Fruit fly (Drosophila melanogaster) whole organism, embryonic: ENCODE measurements around the gene CG44405.

ENCODE experiments used
- Antp ChIP-seq: fragments of 200-800 bp; sonication (Bioruptor generic); optimal IDR thresholded peaks from 3 replicates; lab custom pipeline; 2016; ENCODE audit warnings: missing biosample characterization, missing genetic modification characterization
- B-H1 ChIP-seq: fragments of 200-800 bp; sonication (Bioruptor generic); IDR thresholded peaks from 3 replicates; pipeline ENCODE4 v1.3.6; 2022; ENCODE audit warnings: missing biosample characterization, missing genetic modification characterization
- Bdp1 ChIP-seq: fragments of 200-800 bp; sonication (Bioruptor generic); optimal IDR thresholded peaks from 3 replicates; lab custom pipeline; 2016; ENCODE audit warnings: missing biosample characterization, missing genetic modification characterization
- Bteb2 ChIP-seq: fragments of 200-800 bp; sonication (Bioruptor generic); optimal IDR thresholded peaks from 2 replicates; lab custom pipeline; 2016; ENCODE audit warnings: missing biosample characterization, missing genetic modification characterization
- CG10274 ChIP-seq: fragments of 200-800 bp; sonication (Bioruptor generic); optimal IDR thresholded peaks from 3 replicates; lab custom pipeline; 2017; ENCODE audit warnings: missing biosample characterization, mild to moderate bottlenecking, missing genetic modification characterization
- CG10543 ChIP-seq: fragments of 200-800 bp; sonication (Bioruptor generic); optimal IDR thresholded peaks from 3 replicates; lab custom pipeline; 2017; ENCODE audit warnings: missing biosample characterization, mild to moderate bottlenecking, missing genetic modification characterization, moderate library complexity
- CG10565 ChIP-seq: fragments of 200-800 bp; sonication (Bioruptor generic); optimal IDR thresholded peaks from 3 replicates; lab custom pipeline; 2016; ENCODE audit warnings: missing biosample characterization, mild to moderate bottlenecking, missing genetic modification characterization
- CG11696 ChIP-seq: fragments of 200-800 bp; sonication (Bioruptor generic); IDR thresholded peaks from 2 replicates; pipeline ENCODE4 v1.3.6; 2022; ENCODE audit warnings: missing biosample characterization, missing genetic modification characterization
- CG13624 ChIP-seq: fragments of 200-800 bp; sonication (Bioruptor generic); optimal IDR thresholded peaks from 2 replicates; lab custom pipeline; 2016; ENCODE audit warnings: missing biosample characterization, missing genetic modification characterization
- CG14050 ChIP-seq: fragments of 200-800 bp; sonication (Bioruptor generic); IDR thresholded peaks from 3 replicates; pipeline ENCODE4 v1.3.6; 2022; ENCODE audit warnings: missing biosample characterization, missing genetic modification characterization
- CG14441 ChIP-seq: fragments of 200-800 bp; sonication (Bioruptor generic); IDR thresholded peaks from 2 replicates; pipeline ENCODE4 v1.3.6; 2022; ENCODE audit warnings: missing biosample characterization, missing genetic modification characterization
- CG14965 ChIP-seq: fragments of 200-800 bp; sonication (Bioruptor generic); optimal IDR thresholded peaks from 2 replicates; lab custom pipeline; 2016; ENCODE audit warnings: missing biosample characterization, missing genetic modification characterization, borderline replicate concordance
- CG1647 ChIP-seq: fragments of 200-800 bp; sonication (Bioruptor generic); optimal IDR thresholded peaks from 3 replicates; lab custom pipeline; 2016; ENCODE audit warnings: missing biosample characterization, missing genetic modification characterization
- CG31365 ChIP-seq: fragments of 200-800 bp; sonication (Bioruptor generic); optimal IDR thresholded peaks from 2 replicates; lab custom pipeline; 2018; ENCODE audit warnings: missing biosample characterization, mild to moderate bottlenecking, missing genetic modification characterization
- CG32767 ChIP-seq: fragments of 200-800 bp; sonication (Bioruptor generic); IDR thresholded peaks from 2 replicates; pipeline ENCODE4 v1.3.6; 2022; ENCODE audit warnings: missing biosample characterization, missing genetic modification characterization
- CG34224 ChIP-seq: fragments of 200-800 bp; sonication (Bioruptor generic); IDR thresholded peaks from 3 replicates; pipeline ENCODE4 v1.3.6; 2022; ENCODE audit warnings: missing biosample characterization, missing genetic modification characterization; ENCODE audit not compliant: partially characterized antibody
- CG6854 ChIP-seq: fragments of 200-800 bp; sonication (Bioruptor generic); optimal IDR thresholded peaks from 3 replicates; lab custom pipeline; 2017; ENCODE audit warnings: missing biosample characterization, mild to moderate bottlenecking, missing genetic modification characterization
- CG8290 ChIP-seq, 3 experiments: fragments of 200-800 bp; sonication (Bioruptor generic); optimal IDR thresholded peaks; 2 replicates each; lab custom pipeline; 2016 to 2019; ENCODE audit warnings: missing biosample characterization in 3 of 3, missing genetic modification characterization in 3 of 3, mild to moderate bottlenecking in 2 of 3, moderate library complexity in 1 of 3
- CG9932 ChIP-seq: fragments of 200-800 bp; sonication (Bioruptor generic); IDR thresholded peaks from 2 replicates; pipeline ENCODE4 v1.3.6; 2022; ENCODE audit warnings: missing biosample characterization, missing genetic modification characterization
- CHES-1-like ChIP-seq: fragments of 200-800 bp; sonication (Bioruptor generic); optimal IDR thresholded peaks from 2 replicates; lab custom pipeline; 2016; ENCODE audit warnings: missing biosample characterization, missing genetic modification characterization
- D19B ChIP-seq: fragments of 200-800 bp; sonication (Bioruptor generic); optimal IDR thresholded peaks from 2 replicates; lab custom pipeline; 2017; ENCODE audit warnings: missing biosample characterization, mild to moderate bottlenecking, missing genetic modification characterization
- Ets65A ChIP-seq: fragments of 200-800 bp; sonication (Bioruptor generic); peaks from one replicate; lab custom pipeline; 2016; ENCODE audit warnings: missing biosample characterization, missing genetic modification characterization
- Hr39 ChIP-seq: fragments of >200 bp; optimal IDR thresholded peaks from 2 replicates; lab custom pipeline; 2017
- Opbp ChIP-seq: fragments of 200-800 bp; sonication (Bioruptor generic); IDR thresholded peaks from 3 replicates; pipeline ENCODE4 v1.3.6; 2022; ENCODE audit warnings: missing biosample characterization, missing genetic modification characterization; ENCODE audit not compliant: partially characterized antibody
- Rfx ChIP-seq: fragments of 200-800 bp; sonication (Bioruptor generic); IDR thresholded peaks from 2 replicates; pipeline ENCODE4 v1.3.6; 2022; ENCODE audit warnings: missing biosample characterization, missing genetic modification characterization
- Scr ChIP-seq: fragments of 200-800 bp; sonication (Bioruptor generic); IDR thresholded peaks from 2 replicates; pipeline ENCODE4 v1.3.6; 2022; ENCODE audit warnings: missing biosample characterization, missing genetic modification characterization; ENCODE audit not compliant: partially characterized antibody
- abd-A ChIP-seq: fragments of 200-800 bp; sonication (Bioruptor generic); optimal IDR thresholded peaks from 3 replicates; lab custom pipeline; 2019; ENCODE audit warnings: missing biosample characterization, mild to moderate bottlenecking, missing genetic modification characterization, moderate library complexity
- aop ChIP-seq: fragments of 200-800 bp; sonication (Bioruptor generic); IDR thresholded peaks from 2 replicates; pipeline ENCODE4 v1.3.6; 2022; ENCODE audit warnings: missing biosample characterization, missing genetic modification characterization
- cg ChIP-seq: fragments of 200-800 bp; sonication (Bioruptor generic); optimal IDR thresholded peaks from 3 replicates; lab custom pipeline; 2019; ENCODE audit warnings: missing biosample characterization, mild to moderate bottlenecking, missing genetic modification characterization, moderate library complexity
- chif ChIP-seq, 2 experiments: fragments of 200-800 bp; sonication (Bioruptor generic); optimal IDR thresholded peaks; 3 replicates each; lab custom pipeline; 2016; ENCODE audit warnings: missing biosample characterization in 2 of 2, missing genetic modification characterization in 2 of 2
- crp ChIP-seq, 2 experiments: fragments of 200-800 bp; sonication (Bioruptor generic); optimal IDR thresholded peaks; 2 replicates in 1 of 2; 3 replicates in 1 of 2; lab custom pipeline; 2017; ENCODE audit warnings: missing biosample characterization in 2 of 2, missing genetic modification characterization in 2 of 2, mild to moderate bottlenecking in 1 of 2, moderate library complexity in 1 of 2
- dati ChIP-seq: fragments of 200-800 bp; sonication (Bioruptor generic); IDR thresholded peaks from 2 replicates; pipeline ENCODE4 v1.3.6; 2022; ENCODE audit warnings: missing biosample characterization, missing genetic modification characterization
- dm ChIP-seq: fragments of 200-800 bp; sonication (Bioruptor generic); optimal IDR thresholded peaks from 3 replicates; lab custom pipeline; 2016; ENCODE audit warnings: missing biosample characterization, missing genetic modification characterization
- emc ChIP-seq: fragments of 200-800 bp; sonication (Bioruptor generic); optimal IDR thresholded peaks from 2 replicates; lab custom pipeline; 2016; ENCODE audit warnings: missing biosample characterization, missing genetic modification characterization
- en ChIP-seq: fragments of 200-800 bp; sonication (Bioruptor generic); optimal IDR thresholded peaks from 2 replicates; lab custom pipeline; 2016; ENCODE audit warnings: missing biosample characterization, missing genetic modification characterization
- eyg ChIP-seq: fragments of 200-800 bp; sonication (Bioruptor generic); optimal IDR thresholded peaks from 3 replicates; lab custom pipeline; 2016; ENCODE audit warnings: missing biosample characterization, missing genetic modification characterization
- hth ChIP-seq: fragments of >200 bp; optimal IDR thresholded peaks from 2 replicates; lab custom pipeline; 2017; ENCODE audit warnings: inconsistent platforms
- ken ChIP-seq: fragments of 200-800 bp; sonication (Bioruptor generic); IDR thresholded peaks from 3 replicates; pipeline ENCODE4 v1.3.6; 2022; ENCODE audit warnings: missing biosample characterization, missing genetic modification characterization
- nerfin-2 ChIP-seq: fragments of 200-800 bp; sonication (Bioruptor generic); IDR thresholded peaks from 2 replicates; pipeline ENCODE4 v1.3.6; 2022; ENCODE audit warnings: missing biosample characterization, missing genetic modification characterization; ENCODE audit not compliant: partially characterized antibody
- oc ChIP-seq: fragments of 200-800 bp; sonication (Bioruptor generic); optimal IDR thresholded peaks from 2 replicates; lab custom pipeline; 2018; ENCODE audit warnings: missing biosample characterization, mild to moderate bottlenecking, missing genetic modification characterization, moderate library complexity
- p53 ChIP-seq: fragments of 200-800 bp; sonication (Bioruptor generic); optimal IDR thresholded peaks from 2 replicates; lab custom pipeline; 2016; ENCODE audit warnings: missing biosample characterization, missing genetic modification characterization
- pho ChIP-seq: fragments of 200-800 bp; sonication (Bioruptor generic); optimal IDR thresholded peaks from 2 replicates; lab custom pipeline; 2016; ENCODE audit warnings: missing biosample characterization, missing genetic modification characterization
- prd ChIP-seq, 3 experiments: fragments of >200 bp in 2 of 3; fragments of 200-800 bp in 1 of 3; sonication (Bioruptor generic) in 1 of 3; optimal IDR thresholded peaks in 2 of 3; IDR thresholded peaks in 1 of 3; 2 replicates in 2 of 3; 3 replicates in 1 of 3; pipeline versions ENCODE4 v1.3.6 to Lab custom; 2017 to 2022; ENCODE audit warnings: missing biosample characterization in 1 of 3, missing genetic modification characterization in 1 of 3
- pum ChIP-seq: fragments of 200-800 bp; sonication (Bioruptor generic); optimal IDR thresholded peaks from 2 replicates; lab custom pipeline; 2016; ENCODE audit warnings: missing biosample characterization, missing genetic modification characterization
- ranshi ChIP-seq: fragments of 200-800 bp; sonication (Bioruptor generic); IDR thresholded peaks from 2 replicates; pipeline ENCODE4 v1.3.6; 2022; ENCODE audit warnings: missing biosample characterization, missing genetic modification characterization
- repo ChIP-seq: fragments of 200-800 bp; sonication (Bioruptor generic); optimal IDR thresholded peaks from 2 replicates; lab custom pipeline; 2016; ENCODE audit warnings: missing biosample characterization, missing genetic modification characterization
- tin ChIP-seq: fragments of 200-800 bp; sonication (Bioruptor generic); optimal IDR thresholded peaks from 3 replicates; lab custom pipeline; 2016; ENCODE audit warnings: missing biosample characterization, missing genetic modification characterization
- unpg ChIP-seq: fragments of 200-800 bp; sonication (Bioruptor generic); optimal IDR thresholded peaks from 3 replicates; lab custom pipeline; 2018; ENCODE audit warnings: missing biosample characterization, mild to moderate bottlenecking, missing genetic modification characterization, moderate library complexity
- usp ChIP-seq: fragments of >200 bp; optimal IDR thresholded peaks from 2 replicates; lab custom pipeline; 2017; ENCODE audit warnings: missing biosample characterization, missing genetic modification characterization
- z ChIP-seq: fragments of 200-800 bp; sonication (Bioruptor generic); IDR thresholded peaks from 3 replicates; pipeline ENCODE4 v1.3.6; 2022; ENCODE audit warnings: missing biosample characterization, missing genetic modification characterization
- zfh1 ChIP-seq: fragments of 200-800 bp; sonication (Bioruptor generic); IDR thresholded peaks from 3 replicates; pipeline ENCODE4 v1.3.6; 2022; ENCODE audit warnings: missing biosample characterization, missing genetic modification characterization
- zfh2 ChIP-seq: fragments of 200-800 bp; sonication (Bioruptor generic); optimal IDR thresholded peaks from 2 replicates; lab custom pipeline; 2016; ENCODE audit warnings: missing biosample characterization, missing genetic modification characterization

CG44405 gene

dm6 chr2L:16302773-16303279, 39.3 kb downstream of the CG44405 start, which contains the start of gene GMF (continued):
- TF ChIP-seq chif (GFP tag; optimal IDR thresholded peaks at IDR 0.05; lab: Kevin White, UChicago) (no peak), CG34224 (GFP tag; lab: Robert Waterston, UW) (no peak), CG13624 (GFP tag; lab: Kevin White, UChicago) (no peak), pho (GFP tag; lab: Kevin White, UChicago) (peak; percentile 12), CG32767 (no peak), CG14050 (GFP tag; lab: Robert Waterston, UW) (no peak), en (GFP tag; lab: Kevin White, UChicago) (no peak), usp (no peak), Bteb2 (GFP tag; lab: Kevin White, UChicago) (peak; percentile 6), CG10274 (GFP tag; lab: Kevin White, UChicago) (no peak), cg (GFP tag; lab: Kevin White, UChicago) (no peak), nerfin-2 (no peak), zfh1 (no peak), CG11696 (GFP tag; lab: Robert Waterston, UW) (no peak), dati (GFP tag; lab: Robert Waterston, UW) (no peak), CG31365 (no peak), Opbp (GFP tag; lab: Robert Waterston, UW) (no peak), CG8290 (GFP tag; optimal IDR thresholded peaks at IDR 0.05; lab: Kevin White, UChicago) (peak; percentile 41), CG8290 (tag; optimal IDR thresholded peaks at IDR 0.05; lab: Kevin White, UChicago) (no peak), unpg (GFP tag; lab: Kevin White, UChicago) (peak; percentile 40), CG10543 (GFP tag; lab: Kevin White, UChicago) (no peak), CHES-1-like (GFP tag; lab: Kevin White, UChicago) (peak; percentile 35), p53 (GFP tag; lab: Kevin White, UChicago) (no peak), CG14965 (GFP tag; lab: Kevin White, UChicago) (no peak), tin (GFP tag; lab: Kevin White, UChicago) (peak; percentile 37), B-H1 (GFP tag; lab: Robert Waterston, UW) (no peak), CG1647 (GFP tag; lab: Kevin White, UChicago) (no peak), eyg (no peak), zfh2 (peak; percentile 23), CG6854 (GFP tag; lab: Kevin White, UChicago) (no peak), Bdp1 (GFP tag; lab: Kevin White, UChicago) (no peak), z (GFP tag; lab: Robert Waterston, UW) (no peak), abd-A (no peak), crp (GFP tag; optimal IDR thresholded peaks at IDR 0.05; lab: Kevin White, UChicago) (peak in 1 of 2 experiments; percentile 21), D19B (GFP tag; lab: Kevin White, UChicago) (peak; percentile 73), CG9932 (peak; percentile 45), Hr39 (lab: Kevin White, UChicago) (no peak), hth (lab: Kevin White, UChicago) (no peak), CG10565 (GFP tag; lab: Kevin White, UChicago) (no peak), emc (no peak), Ets65A (GFP tag; lab: Kevin White, UChicago) (peak; percentile 84), Scr (peak; percentile 44; the same call in 1 of the 2 replicates), pum (no peak), ken (no peak), Rfx (GFP tag; lab: Robert Waterston, UW) (peak; percentile 52), oc (no peak), aop (GFP tag; lab: Robert Waterston, UW) (no peak), Antp (no peak), ranshi (GFP tag; lab: Robert Waterston, UW) (no peak), dm (GFP tag; lab: Kevin White, UChicago) (no peak), prd (optimal IDR thresholded peaks at IDR 0.05; lab: Kevin White, UChicago) (no peak), prd (GFP tag; IDR thresholded peaks at IDR 0.05; lab: Robert Waterston, UW) (no peak), repo (GFP tag; lab: Kevin White, UChicago) (no peak), CG14441 (GFP tag; lab: Robert Waterston, UW) (no peak)
